Fruit fly (Drosophila melanogaster): ENCODE results near the gene Dpm1.

DNA sequence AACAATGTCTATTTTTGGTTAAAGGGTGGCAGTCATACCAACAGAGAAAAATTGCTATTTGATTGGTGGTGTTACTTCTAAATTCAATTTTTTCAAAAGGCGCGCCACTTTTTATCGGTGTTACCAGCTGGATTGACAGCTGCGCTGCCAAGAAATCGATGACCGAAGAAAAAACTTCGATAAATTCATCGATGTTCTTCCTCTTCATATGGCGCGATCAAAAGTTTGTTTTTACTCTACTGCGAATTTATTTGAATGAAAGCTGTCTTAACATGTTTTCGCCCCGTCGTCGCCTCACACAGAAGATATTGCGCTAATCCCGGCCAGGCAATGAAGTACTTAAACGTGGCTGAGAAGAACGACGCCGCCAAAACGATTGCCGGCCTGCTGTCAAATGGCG is 28.2 kb downstream of the Dpm1 start, which contains the start of gene Top3alpha:
- no peak for TF ChIP-seq CG33017 (tag; optimal IDR thresholded peaks at IDR 0.05)
- TF ChIP-seq CG1620 (GFP tag; optimal IDR thresholded peaks at IDR 0.05), result no peak
- TF ChIP-seq CG12768 (GFP tag; optimal IDR thresholded peaks at IDR 0.05), result no peak
- no peak for TF ChIP-seq CG7045 (GFP tag; optimal IDR thresholded peaks at IDR 0.05)
- no peak for TF ChIP-seq CG14711 (tag; optimal IDR thresholded peaks at IDR 0.05)
- no peak for TF ChIP-seq CG11617 (GFP tag; optimal IDR thresholded peaks at IDR 0.05)
- TF ChIP-seq Crg-1 (GFP tag; optimal IDR thresholded peaks at IDR 0.05), result no peak

Measured in whole organism, adult.